Worm (Caenorhabditis elegans): ENCODE data around the gene idpb-3.

idpb-3 gene

DNA sequence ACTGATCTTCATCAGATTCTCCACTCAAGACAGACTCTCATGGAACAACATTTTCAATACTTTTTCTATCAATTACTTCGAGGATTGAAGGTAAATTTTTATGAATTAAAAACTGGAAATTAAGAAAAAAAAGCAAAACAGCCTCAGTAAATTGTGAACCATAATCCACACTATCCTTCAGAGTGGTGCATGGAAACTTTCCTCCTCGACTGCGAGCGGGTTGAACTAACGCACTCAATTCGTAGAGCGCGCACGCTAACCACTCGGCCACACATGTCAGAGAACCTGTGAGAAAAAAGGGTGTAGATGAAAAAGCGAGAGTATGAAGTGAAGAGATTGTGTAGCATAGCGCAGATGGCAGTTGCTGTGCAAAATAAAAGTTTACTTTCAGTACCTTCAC is 3.4 kb upstream of the idpb-3 start (continued):
- TF ChIP-seq ZK546.5 (tag; optimal IDR thresholded peaks at IDR 0.05) (no peak), nhr-6 (tag; optimal IDR thresholded peaks at IDR 0.05) (peak; percentile 62), ceh-32 (tag; optimal IDR thresholded peaks at IDR 0.05; ENCODE audit: poor library complexity) (no peak), jun-1 (tag; optimal IDR thresholded peaks at IDR 0.05) (no peak), nhr-102 (tag; optimal IDR thresholded peaks at IDR 0.05) (peak; percentile 82), dpl-1 (GFP tag; optimal IDR thresholded peaks at IDR 0.05) (peak; percentile 39), tag-97 (GFP tag; IDR thresholded peaks at IDR 0.05) (no peak), vab-7 (GFP tag; IDR thresholded peaks at IDR 0.05) (peak; percentile 91), dve-1 (tag; optimal IDR thresholded peaks at IDR 0.05; ENCODE audit: insufficient read depth) (peak; percentile 72), lin-13 (GFP tag; optimal IDR thresholded peaks at IDR 0.05) (peak; percentile 48), nhr-48 (tag; optimal IDR thresholded peaks at IDR 0.05) (peak; percentile 80), ceh-28 (tag; optimal IDR thresholded peaks at IDR 0.05) (no peak), hif-1 (tag; optimal IDR thresholded peaks at IDR 0.05) (peak in 1 of 2 experiments; percentile 25), zag-1 (tag; optimal IDR thresholded peaks at IDR 0.05) (no peak), F10B5.3 (tag; optimal IDR thresholded peaks at IDR 0.05) (peak; percentile 60), F49E8.2 (tag; optimal IDR thresholded peaks at IDR 0.05; ENCODE audit: borderline replicate concordance) (peak; percentile 63), daf-12 (tag; optimal IDR thresholded peaks at IDR 0.05) (no peak), snpc-1.2 (GFP tag; IDR thresholded peaks at IDR 0.05) (no peak; the same call in 1 of the 2 replicates), unc-62 (GFP tag; optimal IDR thresholded peaks at IDR 0.05 in 1 of 2) (peak in 1 of 2 experiments; percentile 82), unc-62 (tag; optimal IDR thresholded peaks at IDR 0.05) (no peak), dmd-6 (GFP tag; IDR thresholded peaks at IDR 0.05) (peak; percentile 82), nhr-10 (tag; optimal IDR thresholded peaks at IDR 0.05) (no peak), Y48G9A.11 (GFP tag; IDR thresholded peaks at IDR 0.05) (peak; percentile 76), nhr-111 (GFP tag; optimal IDR thresholded peaks at IDR 0.05) (peak; percentile 87), mdl-1 (tag; optimal IDR thresholded peaks at IDR 0.05) (peak in 1 of 2 experiments; percentile 28), spr-3 (GFP tag; optimal IDR thresholded peaks at IDR 0.05) (peak; percentile 75), daf-16 (GFP tag; optimal IDR thresholded peaks at IDR 0.05) (peak in 1 of 2 experiments; percentile 94), daf-16 (tag; optimal IDR thresholded peaks at IDR 0.05) (peak; percentile 78), lim-7 (GFP tag; IDR thresholded peaks at IDR 0.05) (peak; percentile 97), ztf-7 (tag; optimal IDR thresholded peaks at IDR 0.05) (peak; percentile 32), ztf-11 (tag; optimal IDR thresholded peaks at IDR 0.05) (no peak), ZK337.2 (GFP tag; IDR thresholded peaks at IDR 0.05) (0 out of 2 replicates have a peak, but pooled peaks have one; percentile 73), unc-39 (tag; optimal IDR thresholded peaks at IDR 0.05) (no peak), egl-27 (tag; optimal IDR thresholded peaks at IDR 0.05) (no peak), aha-1 (tag) (peak; percentile 99), madf-5 (GFP tag; IDR thresholded peaks at IDR 0.05) (peak; percentile 83 to 84; a peak in 3 of 4 replicates), ama-1 (optimal IDR thresholded peaks at IDR 0.05) (no peak), snpc-4 (tag; optimal IDR thresholded peaks at IDR 0.05) (no peak), lin-15B (tag; optimal IDR thresholded peaks at IDR 0.05) (no peak), nhr-28 (tag; optimal IDR thresholded peaks at IDR 0.05) (peak; percentile 38), ceh-44 (GFP tag; IDR thresholded peaks at IDR 0.05) (peak; percentile 76), hlh-11 (tag; optimal IDR thresholded peaks at IDR 0.05) (no peak), zip-11 (GFP tag; IDR thresholded peaks at IDR 0.05) (peak; percentile 73; the same call in 1 of the 2 replicates), saeg-2 (GFP tag; IDR thresholded peaks at IDR 0.05) (0 out of 2 replicates have a peak, but pooled peaks have one; percentile 59), pqm-1 (tag; optimal IDR thresholded peaks at IDR 0.05) (no peak), cey-2 (tag; optimal IDR thresholded peaks at IDR 0.05; ENCODE audit: borderline replicate concordance, insufficient read depth) (no peak), Y75B8A.6 (GFP tag; IDR thresholded peaks at IDR 0.05) (peak; percentile 86), R02D3.7 (tag; optimal IDR thresholded peaks at IDR 0.05) (peak; percentile 4), php-3 (GFP tag; IDR thresholded peaks at IDR 0.05) (peak; percentile 58; the same call in 1 of the 2 replicates), Y105C5A.15 (GFP tag; IDR thresholded peaks at IDR 0.05) (peak; percentile 76; the same call in 1 of the 2 replicates), mdt-29 (GFP tag; IDR thresholded peaks at IDR 0.05) (peak; percentile 59), nhr-42 (GFP tag; IDR thresholded peaks at IDR 0.05) (peak; percentile 83)

Measured in whole organism, L4 larva.